Worm (Caenorhabditis elegans) whole organism, L1 larva: Measurements from ENCODE around the gene brc-1.
A peak's percentile ranks its signal among the peaks of the same experiment; 100 is the strongest.

Source experiments
- C04F5.9 ChIP-seq: sonication (generic microtip); optimal IDR thresholded peaks from 2 replicates; lab custom pipeline; 2016; ENCODE audit warnings: missing genetic modification characterization, missing compliant biosample characterization
- C16A3.4 ChIP-seq: fragments of 150-350 bp; optimal IDR thresholded peaks from 2 replicates; lab custom pipeline; 2014; ENCODE audit warnings: missing biosample characterization, missing genetic modification characterization
- C34B4.2 ChIP-seq: sonication (generic microtip); optimal IDR thresholded peaks from 2 replicates; lab custom pipeline; 2017; ENCODE audit warnings: mild to moderate bottlenecking, missing genetic modification characterization, missing compliant biosample characterization
- F16B12.6 ChIP-seq: fragments of 150-350 bp; optimal IDR thresholded peaks from 2 replicates; lab custom pipeline; 2014; ENCODE audit warnings: missing biosample characterization, missing genetic modification characterization
- aha-1 ChIP-seq: fragments of 150-350 bp; optimal IDR thresholded peaks from 2 replicates; lab custom pipeline; 2014; ENCODE audit warnings: missing biosample characterization, missing genetic modification characterization
- alr-1 ChIP-seq: fragments of 200-800 bp; sonication (Bioruptor generic); optimal IDR thresholded peaks from 2 replicates; lab custom pipeline; 2018; ENCODE audit warnings: borderline replicate concordance, mild to moderate bottlenecking, missing genetic modification characterization, missing compliant biosample characterization
- aly-2 ChIP-seq: fragments of 150-350 bp; optimal IDR thresholded peaks from 2 replicates; lab custom pipeline; 2014; ENCODE audit warnings: missing biosample characterization, missing genetic modification characterization
- ama-1 ChIP-seq: fragments of 150-350 bp; optimal IDR thresholded peaks from 2 replicates; lab custom pipeline; 2014
- blmp-1 ChIP-seq: fragments of 150-350 bp; optimal IDR thresholded peaks from 2 replicates; lab custom pipeline; 2014; ENCODE audit warnings: missing biosample characterization, missing genetic modification characterization
- ceh-63 ChIP-seq: fragments of 200-800 bp; sonication (Bioruptor generic); optimal IDR thresholded peaks from 2 replicates; lab custom pipeline; 2018; ENCODE audit warnings: mild to moderate bottlenecking, missing genetic modification characterization, missing compliant biosample characterization
- ceh-82 ChIP-seq, 3 experiments: fragments of 150-350 bp in 1 of 3; sonication (generic microtip) in 2 of 3; optimal IDR thresholded peaks; 2 replicates each; lab custom pipeline; 2014 to 2017; ENCODE audit warnings: missing biosample characterization in 3 of 3, missing genetic modification characterization in 3 of 3
- dsc-1 ChIP-seq: sonication (generic microtip); optimal IDR thresholded peaks from 2 replicates; lab custom pipeline; 2016; ENCODE audit warnings: mild to moderate bottlenecking, missing genetic modification characterization, missing compliant biosample characterization
- efl-1 ChIP-seq, 4 experiments: fragments of 150-350 bp; optimal IDR thresholded peaks in 3 of 4; peaks in 1 of 4; 1 replicate in 1 of 4; 2 replicates in 3 of 4; lab custom pipeline; 2014; ENCODE audit warnings: missing biosample characterization in 2 of 4, missing genetic modification characterization in 2 of 4, missing genetic modification reagents in 2 of 4
- efl-3 ChIP-seq: fragments of 200-800 bp; sonication (Bioruptor generic); optimal IDR thresholded peaks from 2 replicates; lab custom pipeline; 2018; ENCODE audit warnings: mild to moderate bottlenecking, missing genetic modification characterization, missing compliant biosample characterization
- egl-13 ChIP-seq: sonication (generic microtip); optimal IDR thresholded peaks from 2 replicates; lab custom pipeline; 2016; ENCODE audit warnings: missing genotype, missing genetic modification reagents, missing genetic modification characterization, missing compliant biosample characterization
- egl-27 ChIP-seq, 2 experiments: fragments of 150-350 bp in 1 of 2; sonication (generic microtip); optimal IDR thresholded peaks; 3 replicates each; lab custom pipeline; 2017 to 2018; ENCODE audit warnings: missing biosample characterization in 2 of 2, missing genetic modification characterization in 2 of 2, missing genetic modification reagents in 2 of 2
- elt-3 ChIP-seq, 6 experiments: fragments of 150-350 bp in 1 of 6; sonication (generic microtip); optimal IDR thresholded peaks; 2 replicates each; lab custom pipeline; 2017 to 2018; ENCODE audit warnings: missing biosample characterization in 6 of 6, missing genetic modification characterization in 6 of 6, inconsistent platforms in 1 of 6
- ets-5 ChIP-seq: fragments of 200-800 bp; sonication (Bioruptor generic); IDR thresholded peaks from 2 replicates; pipeline ENCODE4 v1.3.6; 2022; ENCODE audit warnings: missing genetic modification characterization, missing compliant biosample characterization
- fkh-10 ChIP-seq: sonication (generic microtip); optimal IDR thresholded peaks from 2 replicates; lab custom pipeline; 2017; ENCODE audit warnings: missing biosample characterization, missing genetic modification reagents, missing genetic modification characterization
- hlh-4 ChIP-seq: sonication (generic microtip); optimal IDR thresholded peaks from 2 replicates; lab custom pipeline; 2016; ENCODE audit warnings: mild to moderate bottlenecking, missing genetic modification characterization, missing compliant biosample characterization
- hpl-2 ChIP-seq: fragments of 150-350 bp; optimal IDR thresholded peaks from 2 replicates; lab custom pipeline; 2014; ENCODE audit warnings: missing biosample characterization, missing genetic modification reagents, missing genetic modification characterization
- irx-1 ChIP-seq: sonication (generic microtip); optimal IDR thresholded peaks from 2 replicates; lab custom pipeline; 2016; ENCODE audit warnings: missing genetic modification characterization, missing compliant biosample characterization
- lin-13 ChIP-seq: fragments of 150-350 bp; optimal IDR thresholded peaks from 2 replicates; lab custom pipeline; 2014; ENCODE audit warnings: missing biosample characterization, missing genetic modification reagents, missing genetic modification characterization
- lin-14 ChIP-seq: fragments of 200-800 bp; sonication (Bioruptor generic); optimal IDR thresholded peaks from 2 replicates; lab custom pipeline; 2018; ENCODE audit warnings: mild to moderate bottlenecking, missing genetic modification characterization, moderate library complexity, missing compliant biosample characterization
- lin-39 ChIP-seq: fragments of 150-350 bp; optimal IDR thresholded peaks from 2 replicates; lab custom pipeline; 2014; ENCODE audit warnings: missing biosample characterization, missing genetic modification reagents, missing genetic modification characterization
- lir-3 ChIP-seq: sonication (generic microtip); optimal IDR thresholded peaks from 2 replicates; lab custom pipeline; 2016; ENCODE audit warnings: mild to moderate bottlenecking, missing genetic modification characterization, moderate library complexity, missing compliant biosample characterization; ENCODE audit not compliant: poor library complexity
- lsy-2 ChIP-seq, 2 experiments: fragments of 150-350 bp; optimal IDR thresholded peaks; 2 replicates each; lab custom pipeline; 2014; ENCODE audit warnings: missing biosample characterization in 2 of 2, missing genetic modification characterization in 2 of 2
- mdl-1 ChIP-seq, 2 experiments: fragments of 150-350 bp; optimal IDR thresholded peaks; 2 replicates each; lab custom pipeline; 2014 to 2017; ENCODE audit warnings: missing biosample characterization in 2 of 2, missing genetic modification characterization in 2 of 2, inconsistent platforms in 1 of 2
- mef-2 ChIP-seq: fragments of 150-350 bp; optimal IDR thresholded peaks from 2 replicates; lab custom pipeline; 2014; ENCODE audit warnings: missing biosample characterization, missing genetic modification characterization
- mep-1 ChIP-seq: fragments of 150-350 bp; optimal IDR thresholded peaks from 2 replicates; lab custom pipeline; 2014; ENCODE audit warnings: missing biosample characterization, missing genetic modification characterization
- nhr-11 ChIP-seq: fragments of 150-350 bp; optimal IDR thresholded peaks from 2 replicates; lab custom pipeline; 2014; ENCODE audit warnings: missing biosample characterization, missing genetic modification characterization
- nhr-12 ChIP-seq: sonication (generic microtip); optimal IDR thresholded peaks from 2 replicates; lab custom pipeline; 2017; ENCODE audit warnings: missing biosample characterization, missing genetic modification characterization
- nhr-19 ChIP-seq: fragments of 200-800 bp; sonication (Bioruptor generic); conservative IDR thresholded peaks from 2 replicates; pipeline ENCODE4 v1.3.6; 2022; ENCODE audit warnings: missing genetic modification characterization, missing compliant biosample characterization
- nhr-20 ChIP-seq: sonication (generic microtip); optimal IDR thresholded peaks from 2 replicates; lab custom pipeline; 2016; ENCODE audit warnings: mild to moderate bottlenecking, missing genetic modification characterization, missing compliant biosample characterization
- nhr-237 ChIP-seq: fragments of 150-350 bp; optimal IDR thresholded peaks from 2 replicates; lab custom pipeline; 2014; ENCODE audit warnings: missing biosample characterization, missing genetic modification characterization
- nhr-28 ChIP-seq: fragments of 150-350 bp; optimal IDR thresholded peaks from 2 replicates; lab custom pipeline; 2014; ENCODE audit warnings: missing biosample characterization, missing genetic modification characterization
- nhr-47 ChIP-seq: sonication (generic microtip); optimal IDR thresholded peaks from 2 replicates; lab custom pipeline; 2016; ENCODE audit warnings: mild to moderate bottlenecking, missing genetic modification characterization, moderate library complexity, missing compliant biosample characterization
- nhr-76 ChIP-seq: sonication (generic microtip); optimal IDR thresholded peaks from 2 replicates; lab custom pipeline; 2017; ENCODE audit warnings: missing biosample characterization, missing genetic modification characterization
- nhr-85 ChIP-seq: sonication (generic microtip); peaks from one replicate; lab custom pipeline; 2016; ENCODE audit warnings: missing genetic modification characterization, inconsistent platforms, missing compliant biosample characterization
- pag-3 ChIP-seq: sonication (generic microtip); optimal IDR thresholded peaks from 2 replicates; lab custom pipeline; 2017; ENCODE audit warnings: missing genetic modification characterization, mild to moderate bottlenecking, missing compliant biosample characterization, antibody characterized with exemption, borderline replicate concordance; ENCODE audit not compliant: insufficient read depth
- snu-23 ChIP-seq: sonication (generic microtip); optimal IDR thresholded peaks from 2 replicates; lab custom pipeline; 2016; ENCODE audit warnings: missing genetic modification characterization, missing compliant biosample characterization
- sox-4 ChIP-seq: sonication (generic microtip); optimal IDR thresholded peaks from 2 replicates; lab custom pipeline; 2016; ENCODE audit warnings: missing genetic modification characterization, missing compliant biosample characterization
- swsn-7 ChIP-seq: sonication (generic microtip); optimal IDR thresholded peaks from 2 replicates; lab custom pipeline; 2016; ENCODE audit warnings: missing genetic modification characterization, missing compliant biosample characterization
- unc-30 ChIP-seq: sonication (generic microtip); optimal IDR thresholded peaks from 2 replicates; lab custom pipeline; 2017; ENCODE audit warnings: missing biosample characterization, missing genetic modification characterization
- vab-15 ChIP-seq: sonication (generic microtip); optimal IDR thresholded peaks from 2 replicates; lab custom pipeline; 2017; ENCODE audit warnings: missing genotype, mild to moderate bottlenecking, missing genetic modification characterization, missing compliant biosample characterization
- xbp-1 ChIP-seq: sonication (generic microtip); optimal IDR thresholded peaks from 2 replicates; lab custom pipeline; 2016; ENCODE audit warnings: missing genetic modification characterization, missing compliant biosample characterization
- zag-1 ChIP-seq: fragments of 150-350 bp; optimal IDR thresholded peaks from 2 replicates; lab custom pipeline; 2014; ENCODE audit warnings: missing biosample characterization, missing genetic modification characterization
- ztf-11 ChIP-seq, 2 experiments: sonication (generic microtip); optimal IDR thresholded peaks; 2 replicates each; lab custom pipeline; 2016 to 2017; ENCODE audit warnings: missing genetic modification characterization in 2 of 2, missing biosample characterization in 1 of 2, missing compliant biosample characterization in 1 of 2

brc-1 gene

ce11 chrIII:3869292-3869781, 6.6 kb upstream of the brc-1 start (continued):
- no peak for TF ChIP-seq lin-39 (tag; lab: Kevin White, UChicago)
- no peak for TF ChIP-seq mef-2 (tag; lab: Kevin White, UChicago)
- peak in 1 of 2 experiments; percentile 67 for TF ChIP-seq lsy-2 (tag; optimal IDR thresholded peaks at IDR 0.05; lab: Kevin White, UChicago)
- TF ChIP-seq irx-1 (tag; lab: Kevin White, UChicago): no peak
- no peak for TF ChIP-seq nhr-76
- TF ChIP-seq alr-1 (tag; lab: Kevin White, UChicago): no peak
- TF ChIP-seq hlh-4 (tag; lab: Kevin White, UChicago): no peak
- peak; percentile 20; the same call in 1 of the 2 replicates for TF ChIP-seq nhr-19 (GFP tag; lab: Robert Waterston, UW)
- no peak for TF ChIP-seq ceh-63
- no peak for TF ChIP-seq C04F5.9 (tag; lab: Kevin White, UChicago)
- TF ChIP-seq fkh-10: no peak
- TF ChIP-seq F16B12.6 (tag; lab: Kevin White, UChicago): no peak
- TF ChIP-seq C16A3.4 (tag; lab: Kevin White, UChicago): peak; percentile 7
- no peak for TF ChIP-seq swsn-7 (tag; lab: Kevin White, UChicago)
- TF ChIP-seq C34B4.2 (tag; lab: Kevin White, UChicago): no peak
- TF ChIP-seq xbp-1: peak; percentile 19
- no peak for TF ChIP-seq vab-15 (tag; lab: Kevin White, UChicago)
- TF ChIP-seq lin-13 (GFP tag; lab: Kevin White, UChicago): no peak
- TF ChIP-seq nhr-85 (tag; lab: Kevin White, UChicago): peak; percentile 40
- TF ChIP-seq aly-2 (tag; lab: Kevin White, UChicago): peak; percentile 67
- TF ChIP-seq mdl-1 (tag; optimal IDR thresholded peaks at IDR 0.05; lab: Kevin White, UChicago): no peak
- peak; percentile 25 for TF ChIP-seq nhr-11 (tag; lab: Kevin White, UChicago)
- no peak for TF ChIP-seq egl-27 (tag; optimal IDR thresholded peaks at IDR 0.05; lab: Kevin White, UChicago)
- TF ChIP-seq aha-1 (tag; lab: Kevin White, UChicago): no peak
- TF ChIP-seq nhr-47 (tag; lab: Kevin White, UChicago): peak; percentile 6
- no peak for TF ChIP-seq nhr-28 (tag; lab: Kevin White, UChicago)
- peak; percentile 23 for TF ChIP-seq dsc-1 (tag; lab: Kevin White, UChicago)
- TF ChIP-seq nhr-20: peak; percentile 2
- TF ChIP-seq ama-1 (lab: Kevin White, UChicago): peak; percentile 31
- no peak for TF ChIP-seq nhr-12 (tag; lab: Kevin White, UChicago)
- no peak for TF ChIP-seq sox-4 (tag; lab: Kevin White, UChicago)
- TF ChIP-seq elt-3 (tag; optimal IDR thresholded peaks at IDR 0.05; lab: Kevin White, UChicago): no peak
- no peak for TF ChIP-seq egl-13
- TF ChIP-seq snu-23 (GFP tag; lab: Kevin White, UChicago): peak; percentile 8
- TF ChIP-seq ceh-82 (tag; optimal IDR thresholded peaks at IDR 0.05; lab: Kevin White, UChicago): no peak
- no peak for TF ChIP-seq zag-1
- TF ChIP-seq lir-3 (tag; lab: Kevin White, UChicago): no peak
- TF ChIP-seq efl-3 (GFP tag; lab: Kevin White, UChicago): no peak

ce11 chrIII:3867937-3868929, 5.5 kb upstream of the brc-1 start:
- TF ChIP-seq C34B4.2 (tag; lab: Kevin White, UChicago) (no peak), ets-5 (GFP tag; lab: Robert Waterston, UW) (no peak), nhr-11 (tag; lab: Kevin White, UChicago) (no peak), swsn-7 (tag; lab: Kevin White, UChicago) (no peak), mep-1 (tag; lab: Kevin White, UChicago) (no peak), lin-14 (no peak), hpl-2 (GFP tag; lab: Kevin White, UChicago) (no peak), pag-3 (tag; lab: Kevin White, UChicago) (no peak), unc-30 (tag; lab: Kevin White, UChicago) (no peak), vab-15 (tag; lab: Kevin White, UChicago) (peak; percentile 14), nhr-237 (tag; lab: Kevin White, UChicago) (no peak), ztf-11 (tag; optimal IDR thresholded peaks at IDR 0.05; lab: Kevin White, UChicago) (no peak), efl-1 (optimal IDR thresholded peaks at IDR 0.05; lab: Kevin White, UChicago) (no peak), efl-1 (GFP tag; optimal IDR thresholded peaks at IDR 0.05 in 1 of 2; lab: Kevin White, UChicago) (peak in 1 of 2 experiments; percentile 77), blmp-1 (tag; lab: Kevin White, UChicago) (no peak), alr-1 (tag; lab: Kevin White, UChicago) (peak; percentile 80)
